Worm (Caenorhabditis elegans) whole organism, early embryonic: ENCODE data around the gene str-118.

ENCODE experiments used
- B0310.2 ChIP-seq: sonication (generic microtip); optimal IDR thresholded peaks from 2 replicates; lab custom pipeline; 2016; ENCODE audit warnings: mild to moderate bottlenecking, missing genetic modification characterization, missing compliant biosample characterization
- aly-1 ChIP-seq: sonication (generic microtip); optimal IDR thresholded peaks from 2 replicates; lab custom pipeline; 2016; ENCODE audit warnings: missing genetic modification characterization, missing compliant biosample characterization
- ama-1 ChIP-seq: fragments of 150-350 bp; optimal IDR thresholded peaks from 2 replicates; lab custom pipeline; 2014
- ceh-13 ChIP-seq: fragments of 200-800 bp; sonication (Bioruptor generic); optimal IDR thresholded peaks from 2 replicates; lab custom pipeline; 2018; ENCODE audit warnings: mild to moderate bottlenecking, missing genetic modification characterization, missing compliant biosample characterization
- ceh-36 ChIP-seq: sonication (generic microtip); optimal IDR thresholded peaks from 2 replicates; lab custom pipeline; 2016; ENCODE audit warnings: missing genetic modification characterization, inconsistent platforms, missing compliant biosample characterization
- ets-7 ChIP-seq: sonication (generic microtip); optimal IDR thresholded peaks from 2 replicates; lab custom pipeline; 2016; ENCODE audit warnings: missing genotype, missing genetic modification characterization, missing compliant biosample characterization
- flt-1 ChIP-seq: fragments of 200-800 bp; sonication (Bioruptor generic); IDR thresholded peaks from 2 replicates; pipeline ENCODE4 v1.3.6; 2022; ENCODE audit warnings: missing genetic modification characterization, missing compliant biosample characterization
- hnd-1 ChIP-seq: sonication (generic microtip); optimal IDR thresholded peaks from 2 replicates; lab custom pipeline; 2016; ENCODE audit warnings: missing genetic modification characterization, missing compliant biosample characterization
- pes-1 ChIP-seq: fragments of 200-800 bp; sonication (Bioruptor generic); IDR thresholded peaks from 2 replicates; pipeline ENCODE4 v1.3.6; 2022; ENCODE audit warnings: missing genetic modification reagents, missing genetic modification characterization, missing compliant biosample characterization
- scrt-1 ChIP-seq: fragments of 200-800 bp; sonication (Bioruptor generic); IDR thresholded peaks from 2 replicates; pipeline ENCODE4 v1.3.6; 2022; ENCODE audit warnings: missing genetic modification characterization, missing compliant biosample characterization
- tbx-37 ChIP-seq: fragments of 200-800 bp; sonication (Bioruptor generic); conservative IDR thresholded peaks from 2 replicates; pipeline ENCODE4 v1.3.6; 2022; ENCODE audit warnings: missing genetic modification reagents, missing genetic modification characterization, missing compliant biosample characterization

DNA sequence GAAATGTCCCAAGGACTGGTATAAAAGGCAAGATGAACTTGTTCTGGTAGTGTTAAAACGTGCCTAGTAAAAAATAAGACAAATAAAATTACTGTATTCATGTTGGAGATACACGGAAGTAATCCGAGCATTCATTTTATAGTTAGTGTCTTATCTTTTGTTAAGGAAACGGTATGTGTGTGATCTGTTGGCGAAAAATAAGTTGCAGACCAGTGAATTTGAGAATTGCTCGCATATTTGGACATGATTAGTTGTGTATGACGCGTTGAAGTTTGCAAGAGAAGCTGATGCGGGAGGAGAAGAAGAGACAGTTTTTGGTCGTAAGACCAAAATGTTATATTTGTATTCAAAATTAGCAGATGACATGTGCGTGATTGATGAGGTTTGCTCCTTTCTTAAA, 50.0 kb downstream of the str-118 start, which contains the start of gene C08B6.14:
- TF ChIP-seq hnd-1 (tag; lab: Kevin White, UChicago) (no peak), pes-1 (GFP tag; lab: Robert Waterston, UW) (no peak), B0310.2 (tag; lab: Kevin White, UChicago) (no peak), scrt-1 (GFP tag; lab: Robert Waterston, UW) (no peak), ama-1 (lab: Kevin White, UChicago) (no peak), aly-1 (tag; lab: Kevin White, UChicago) (no peak), ceh-36 (tag; lab: Kevin White, UChicago) (no peak), ets-7 (no peak), tbx-37 (GFP tag; lab: Robert Waterston, UW) (no peak), flt-1 (GFP tag; lab: Robert Waterston, UW) (no peak), ceh-13 (GFP tag; lab: Kevin White, UChicago) (no peak)
